Fruit fly (Drosophila melanogaster) whole organism, embryonic: Measurements from ENCODE around the gene Ublcp1.

Experiments used
- Blimp-1 ChIP-seq: fragments of 200-800 bp; sonication (Bioruptor generic); optimal IDR thresholded peaks from 3 replicates; lab custom pipeline; 2018; ENCODE audit warnings: missing biosample characterization, missing genetic modification characterization, mild to moderate bottlenecking, moderate library complexity, missing genetic modification reagents
- CG10321 ChIP-seq: fragments of 200-800 bp; sonication (Bioruptor generic); IDR thresholded peaks from 2 replicates; pipeline ENCODE4 v1.3.6; 2022; ENCODE audit warnings: missing biosample characterization, missing genetic modification characterization
- CG11504 ChIP-seq: fragments of 200-800 bp; sonication (Bioruptor generic); optimal IDR thresholded peaks from 3 replicates; lab custom pipeline; 2019; ENCODE audit warnings: missing biosample characterization, mild to moderate bottlenecking, missing genetic modification characterization, moderate library complexity
- CG13624 ChIP-seq: fragments of 200-800 bp; sonication (Bioruptor generic); optimal IDR thresholded peaks from 2 replicates; lab custom pipeline; 2016; ENCODE audit warnings: missing biosample characterization, missing genetic modification characterization
- CG15479 ChIP-seq: fragments of 200-800 bp; sonication (Bioruptor generic); optimal IDR thresholded peaks from 3 replicates; lab custom pipeline; 2019; ENCODE audit warnings: missing biosample characterization, mild to moderate bottlenecking, missing genetic modification characterization, moderate library complexity
- CG15601 ChIP-seq: fragments of 200-800 bp; sonication (Bioruptor generic); optimal IDR thresholded peaks from 3 replicates; lab custom pipeline; 2019; ENCODE audit warnings: missing biosample characterization, mild to moderate bottlenecking, missing genetic modification characterization, moderate library complexity
- CG17802 ChIP-seq: fragments of 200-800 bp; sonication (Bioruptor generic); optimal IDR thresholded peaks from 2 replicates; lab custom pipeline; 2018; ENCODE audit warnings: missing biosample characterization, mild to moderate bottlenecking, missing genetic modification characterization, moderate library complexity
- CG18011 ChIP-seq: fragments of 200-800 bp; sonication (Bioruptor generic); optimal IDR thresholded peaks from 2 replicates; lab custom pipeline; 2017; ENCODE audit warnings: missing biosample characterization, missing genetic modification characterization, mild to moderate bottlenecking, moderate library complexity, missing genotype
- CG18262 ChIP-seq: fragments of 200-800 bp; optimal IDR thresholded peaks from 3 replicates; lab custom pipeline; 2019; ENCODE audit warnings: missing biosample characterization, mild to moderate bottlenecking, missing genetic modification characterization, moderate library complexity
- CG2678 ChIP-seq: fragments of 200-800 bp; sonication (Bioruptor generic); optimal IDR thresholded peaks from 3 replicates; lab custom pipeline; 2019; ENCODE audit warnings: missing biosample characterization, mild to moderate bottlenecking, missing genetic modification characterization, moderate library complexity
- CG2889 ChIP-seq: fragments of 200-800 bp; sonication (Bioruptor generic); IDR thresholded peaks from 3 replicates; pipeline ENCODE4 v1.3.6; 2022; ENCODE audit warnings: missing biosample characterization, missing genetic modification characterization
- CG33213 ChIP-seq: fragments of 200-800 bp; sonication (Bioruptor generic); optimal IDR thresholded peaks from 3 replicates; lab custom pipeline; 2016; ENCODE audit warnings: missing biosample characterization, missing genetic modification characterization
- CG4404 ChIP-seq: fragments of 200-800 bp; sonication (Bioruptor generic); IDR thresholded peaks from 2 replicates; pipeline ENCODE4 v1.3.6; 2022; ENCODE audit warnings: missing biosample characterization, missing genetic modification characterization
- CG4424 ChIP-seq: fragments of 200-800 bp; sonication (Bioruptor generic); optimal IDR thresholded peaks from 3 replicates; lab custom pipeline; 2016; ENCODE audit warnings: missing biosample characterization, missing genetic modification characterization
- CG5180 ChIP-seq: fragments of 200-800 bp; sonication (Bioruptor generic); optimal IDR thresholded peaks from 3 replicates; lab custom pipeline; 2017; ENCODE audit warnings: missing biosample characterization, missing genetic modification characterization, mild to moderate bottlenecking, moderate library complexity, missing genetic modification reagents
- CG6654 ChIP-seq: fragments of 200-800 bp; sonication (Bioruptor generic); optimal IDR thresholded peaks from 2 replicates; lab custom pipeline; 2017; ENCODE audit warnings: missing biosample characterization, mild to moderate bottlenecking, missing genetic modification characterization
- CG8924 ChIP-seq: fragments of 200-800 bp; optimal IDR thresholded peaks from 3 replicates; lab custom pipeline; 2019; ENCODE audit warnings: missing biosample characterization, mild to moderate bottlenecking, missing genetic modification characterization, moderate library complexity
- CG9932 ChIP-seq: fragments of 200-800 bp; sonication (Bioruptor generic); IDR thresholded peaks from 2 replicates; pipeline ENCODE4 v1.3.6; 2022; ENCODE audit warnings: missing biosample characterization, missing genetic modification characterization
- D ChIP-seq, 2 experiments: fragments of 200-800 bp in 1 of 2; fragments of >200 bp in 1 of 2; sonication (Bioruptor generic) in 1 of 2; optimal IDR thresholded peaks; 2 replicates in 1 of 2; 3 replicates in 1 of 2; lab custom pipeline; 2017; ENCODE audit warnings: mild to moderate bottlenecking in 1 of 2, missing biosample characterization in 1 of 2, missing genetic modification characterization in 1 of 2, missing genetic modification reagents in 1 of 2
- D19B ChIP-seq: fragments of 200-800 bp; sonication (Bioruptor generic); optimal IDR thresholded peaks from 2 replicates; lab custom pipeline; 2017; ENCODE audit warnings: missing biosample characterization, mild to moderate bottlenecking, missing genetic modification characterization
- Dek ChIP-seq: fragments of 200-800 bp; sonication (Bioruptor generic); optimal IDR thresholded peaks from 3 replicates; lab custom pipeline; 2019; ENCODE audit warnings: missing biosample characterization, mild to moderate bottlenecking, missing genetic modification characterization, moderate library complexity
- Dip3 ChIP-seq: fragments of 200-800 bp; sonication (Bioruptor generic); optimal IDR thresholded peaks from 3 replicates; lab custom pipeline; 2016; ENCODE audit warnings: missing biosample characterization, missing genetic modification characterization
- Dref ChIP-seq: fragments of 200-800 bp; sonication (Bioruptor generic); IDR thresholded peaks from 2 replicates; pipeline ENCODE4 v1.3.6; 2022; ENCODE audit warnings: missing biosample characterization, missing genetic modification characterization
- E2f2 ChIP-seq: fragments of 200-800 bp; sonication (Bioruptor generic); IDR thresholded peaks from 2 replicates; pipeline ENCODE4 v1.3.6; 2022; ENCODE audit warnings: missing biosample characterization, missing genetic modification characterization
- HLH4C ChIP-seq: fragments of 200-800 bp; sonication (Bioruptor generic); IDR thresholded peaks from 3 replicates; pipeline ENCODE4 v1.3.6; 2022; ENCODE audit warnings: missing biosample characterization, missing genetic modification characterization; ENCODE audit not compliant: partially characterized antibody
- Hsf ChIP-seq: fragments of 200-800 bp; sonication (Bioruptor generic); optimal IDR thresholded peaks from 3 replicates; lab custom pipeline; 2016; ENCODE audit warnings: missing biosample characterization, missing genetic modification characterization
- Mrtf ChIP-seq: fragments of 200-800 bp; sonication (Bioruptor generic); IDR thresholded peaks from 3 replicates; pipeline ENCODE4 v1.3.6; 2022; ENCODE audit warnings: missing biosample characterization, missing genetic modification characterization
- Optix ChIP-seq: fragments of 200-800 bp; sonication (Bioruptor generic); IDR thresholded peaks from 3 replicates; pipeline ENCODE4 v1.3.6; 2022; ENCODE audit warnings: missing biosample characterization, missing genetic modification characterization
- Trl ChIP-seq, 3 experiments: fragments of >200 bp in 2 of 3; fragments of 200-800 bp in 1 of 3; sonication (Bioruptor generic) in 1 of 3; optimal IDR thresholded peaks; 2 replicates in 1 of 3; 3 replicates in 2 of 3; lab custom pipeline; 2016 to 2017; ENCODE audit warnings: missing biosample characterization in 1 of 3, missing genetic modification characterization in 1 of 3
- ase ChIP-seq: fragments of 200-800 bp; sonication (Bioruptor generic); IDR thresholded peaks from 3 replicates; pipeline ENCODE4 v1.3.6; 2022; ENCODE audit warnings: missing biosample characterization, missing genetic modification characterization
- bcd ChIP-seq: fragments of 200-800 bp; sonication (Bioruptor generic); optimal IDR thresholded peaks from 2 replicates; lab custom pipeline; 2017; ENCODE audit warnings: missing biosample characterization, mild to moderate bottlenecking, missing genetic modification characterization
- bigmax ChIP-seq: fragments of 200-800 bp; sonication (Bioruptor generic); optimal IDR thresholded peaks from 2 replicates; lab custom pipeline; 2018; ENCODE audit warnings: missing biosample characterization, mild to moderate bottlenecking, missing genetic modification characterization
- croc ChIP-seq: fragments of 200-800 bp; sonication (Bioruptor generic); conservative IDR thresholded peaks from 3 replicates; pipeline ENCODE4 v1.3.6; 2022; ENCODE audit warnings: missing biosample characterization, missing genetic modification characterization
- dmrt99B ChIP-seq: fragments of 200-800 bp; sonication (Bioruptor generic); optimal IDR thresholded peaks from 2 replicates; lab custom pipeline; 2018; ENCODE audit warnings: missing biosample characterization, mild to moderate bottlenecking, missing genetic modification characterization, moderate library complexity
- esg ChIP-seq: fragments of 200-800 bp; sonication (Bioruptor generic); conservative IDR thresholded peaks from 2 replicates; pipeline ENCODE4 v1.3.6; 2022; ENCODE audit warnings: missing biosample characterization, missing genetic modification characterization
- ftz-f1 ChIP-seq: fragments of 200-800 bp; sonication (Bioruptor generic); optimal IDR thresholded peaks from 2 replicates; lab custom pipeline; 2016; ENCODE audit warnings: missing biosample characterization, missing genetic modification characterization
- gcm ChIP-seq: fragments of 200-800 bp; sonication (Bioruptor generic); optimal IDR thresholded peaks from 2 replicates; lab custom pipeline; 2019; ENCODE audit warnings: missing biosample characterization, mild to moderate bottlenecking, missing genetic modification characterization, moderate library complexity
- gfzf ChIP-seq: fragments of 200-800 bp; sonication (Bioruptor generic); optimal IDR thresholded peaks from 2 replicates; lab custom pipeline; 2016; ENCODE audit warnings: missing biosample characterization, mild to moderate bottlenecking, missing genetic modification characterization, moderate library complexity
- grn ChIP-seq: fragments of 200-800 bp; sonication (Bioruptor generic); optimal IDR thresholded peaks from 3 replicates; lab custom pipeline; 2017; ENCODE audit warnings: missing biosample characterization, missing genetic modification characterization
- gro ChIP-seq: fragments of 200-800 bp; sonication (Bioruptor generic); optimal IDR thresholded peaks from 2 replicates; lab custom pipeline; 2016; ENCODE audit warnings: missing biosample characterization, missing genetic modification characterization
- ham ChIP-seq: fragments of 200-800 bp; sonication (Bioruptor generic); IDR thresholded peaks from 2 replicates; pipeline ENCODE4 v1.3.6; 2022; ENCODE audit warnings: missing biosample characterization, missing genetic modification characterization
- lbe ChIP-seq: fragments of 200-800 bp; sonication (Bioruptor generic); optimal IDR thresholded peaks from 2 replicates; lab custom pipeline; 2016; ENCODE audit warnings: missing biosample characterization, mild to moderate bottlenecking, missing genetic modification characterization
- lov ChIP-seq, 2 experiments: fragments of 200-800 bp in 1 of 2; fragments of >200 bp in 1 of 2; sonication (Bioruptor generic) in 1 of 2; IDR thresholded peaks in 1 of 2; optimal IDR thresholded peaks in 1 of 2; 2 replicates in 1 of 2; 3 replicates in 1 of 2; pipeline versions ENCODE4 v1.3.6 to Lab custom; 2017 to 2022; ENCODE audit warnings: missing biosample characterization in 1 of 2, missing genetic modification characterization in 1 of 2
- otp ChIP-seq: fragments of 200-800 bp; sonication (Bioruptor generic); IDR thresholded peaks from 3 replicates; pipeline ENCODE4, ENCODE4 v1.3.6; 2022; ENCODE audit warnings: missing biosample characterization, missing genetic modification characterization
- pan ChIP-seq, 4 experiments: fragments of >200 bp in 3 of 4; fragments of 200-800 bp in 1 of 4; sonication (Bioruptor generic) in 1 of 4; optimal IDR thresholded peaks in 3 of 4; IDR thresholded peaks in 1 of 4; 2 replicates each; pipeline versions ENCODE4 v1.3.6 to Lab custom; 2017 to 2022; ENCODE audit warnings: missing biosample characterization in 2 of 4, missing genetic modification characterization in 2 of 4, mixed read lengths in 1 of 4
- pfk ChIP-seq: fragments of 200-800 bp; sonication (Bioruptor generic); optimal IDR thresholded peaks from 2 replicates; lab custom pipeline; 2018; ENCODE audit warnings: missing biosample characterization, mild to moderate bottlenecking, missing genetic modification characterization, moderate library complexity
- psq ChIP-seq: fragments of 200-800 bp; sonication (Bioruptor generic); optimal IDR thresholded peaks from 2 replicates; lab custom pipeline; 2017; ENCODE audit warnings: missing biosample characterization, missing genetic modification characterization
- vvl ChIP-seq: fragments of 200-800 bp; sonication (Bioruptor generic); IDR thresholded peaks from 2 replicates; pipeline ENCODE4 v1.3.6; 2022; ENCODE audit warnings: missing biosample characterization, missing genetic modification characterization
- wor ChIP-seq: fragments of 200-800 bp; sonication (Bioruptor generic); IDR thresholded peaks from 2 replicates; pipeline ENCODE4 v1.3.6; 2022; ENCODE audit warnings: missing biosample characterization, missing genetic modification characterization

The Ublcp1 gene

dm6 chr3R:23028506-23028905, 32.8 kb upstream of the Ublcp1 start (continued):
- TF ChIP-seq CG5180 (no peak), gfzf (GFP tag; lab: Kevin White, UChicago) (no peak), lov (optimal IDR thresholded peaks at IDR 0.05; lab: Kevin White, UChicago) (no peak), lov (GFP tag; IDR thresholded peaks at IDR 0.05; lab: Robert Waterston, UW) (no peak), bigmax (no peak), CG13624 (GFP tag; lab: Kevin White, UChicago) (peak; percentile 70), E2f2 (GFP tag; lab: Robert Waterston, UW) (no peak), CG4404 (peak; percentile 47), CG2678 (tag; lab: Kevin White, UChicago) (peak; percentile 65), CG4424 (peak; percentile 17), CG33213 (no peak), Optix (GFP tag; lab: Robert Waterston, UW) (no peak), dmrt99B (tag; lab: Kevin White, UChicago) (peak; percentile 41), grn (GFP tag; lab: Kevin White, UChicago) (no peak), CG8924 (tag; lab: Kevin White, UChicago) (peak; percentile 8), CG18262 (tag; lab: Kevin White, UChicago) (no peak), CG11504 (peak; percentile 54), CG10321 (GFP tag; lab: Robert Waterston, UW) (no peak), Hsf (GFP tag; lab: Kevin White, UChicago) (peak; percentile 59), ham (GFP tag; lab: Robert Waterston, UW) (no peak), croc (GFP tag; lab: Robert Waterston, UW) (no peak), ase (GFP tag; lab: Robert Waterston, UW) (peak; percentile 44; the same call in 1 of the 3 replicates), esg (GFP tag; lab: Robert Waterston, UW) (peak; percentile 62), CG15479 (GFP tag; lab: Kevin White, UChicago) (no peak), pan (optimal IDR thresholded peaks at IDR 0.05; lab: Kevin White, UChicago) (no peak), pan (GFP tag; optimal IDR thresholded peaks at IDR 0.05 in 1 of 2, IDR thresholded peaks at IDR 0.05 in 1 of 2) (peak in 1 of 2 experiments; percentile 70), HLH4C (no peak), Mrtf (peak; percentile 67), Dref (GFP tag; lab: Robert Waterston, UW) (no peak), CG2889 (GFP tag; lab: Robert Waterston, UW) (0 out of 3 replicates have a peak, but pooled peaks have one; percentile 46), CG6654 (GFP tag; lab: Kevin White, UChicago) (peak; percentile 15), CG17802 (no peak), pfk (GFP tag; lab: Kevin White, UChicago) (no peak), wor (no peak), Trl (optimal IDR thresholded peaks at IDR 0.05; lab: Kevin White, UChicago) (no peak), Trl (GFP tag; optimal IDR thresholded peaks at IDR 0.05; lab: Kevin White, UChicago) (peak; percentile 36), gcm (GFP tag; lab: Kevin White, UChicago) (no peak), CG15601 (tag; lab: Kevin White, UChicago) (no peak), CG9932 (GFP tag; lab: Robert Waterston, UW) (peak; percentile 90), vvl (peak; percentile 67; the same call in 1 of the 2 replicates), D19B (GFP tag; lab: Kevin White, UChicago) (peak; percentile 40), otp (GFP tag; lab: Robert Waterston, UW) (no peak), Blimp-1 (GFP tag; lab: Kevin White, UChicago) (peak; percentile 16), CG18011 (GFP tag; lab: Kevin White, UChicago) (no peak), bcd (peak; percentile 63), Dip3 (GFP tag; lab: Kevin White, UChicago) (peak; percentile 60), psq (no peak), gro (GFP tag; lab: Kevin White, UChicago) (no peak), lbe (GFP tag; lab: Kevin White, UChicago) (no peak), Dek (tag; lab: Kevin White, UChicago) (peak; percentile 37), D (optimal IDR thresholded peaks at IDR 0.05; lab: Kevin White, UChicago) (no peak), D (GFP tag; optimal IDR thresholded peaks at IDR 0.05; lab: Kevin White, UChicago) (no peak), ftz-f1 (GFP tag; lab: Kevin White, UChicago) (no peak)
